Worm (Caenorhabditis elegans): Measurements from ENCODE around the gene rab-3.

The rab-3 gene

ce11 chrII:5714807-5715206 is 12.8 kb downstream of the rab-3 start, which contains the start of the genes tiar-1 and lelo-4 (continued):
- TF ChIP-seq daf-8 (GFP tag; IDR thresholded peaks at IDR 0.05) = no peak
- TF ChIP-seq daf-12 (tag; optimal IDR thresholded peaks at IDR 0.05) = no peak
- TF ChIP-seq zfp-2 (tag; optimal IDR thresholded peaks at IDR 0.05) = peak; percentile 18
- TF ChIP-seq ctbp-1 (GFP tag; IDR thresholded peaks at IDR 0.05) = no peak
- TF ChIP-seq saeg-2 (GFP tag; IDR thresholded peaks at IDR 0.05) = no peak
- no peak for TF ChIP-seq D1046.2 (GFP tag; IDR thresholded peaks at IDR 0.05)
- no peak for TF ChIP-seq T20F7.1 (GFP tag; optimal IDR thresholded peaks at IDR 0.05)
- no peak for TF ChIP-seq F37D6.2 (tag; optimal IDR thresholded peaks at IDR 0.05)
- TF ChIP-seq mdt-29 (GFP tag; IDR thresholded peaks at IDR 0.05) = no peak
- TF ChIP-seq lin-1 (GFP tag; IDR thresholded peaks at IDR 0.05) = no peak
- TF ChIP-seq aly-2 (tag; optimal IDR thresholded peaks at IDR 0.05) = no peak
- TF ChIP-seq sdz-12 (GFP tag; optimal IDR thresholded peaks at IDR 0.05) = no peak
- TF ChIP-seq dpl-1 (GFP tag; optimal IDR thresholded peaks at IDR 0.05) = peak; percentile 90
- TF ChIP-seq lin-15B (tag; optimal IDR thresholded peaks at IDR 0.05) = no peak
- no peak for TF ChIP-seq pha-4 (GFP tag; IDR thresholded peaks at IDR 0.05)
- peak; percentile 85 for TF ChIP-seq pha-4 (tag; optimal IDR thresholded peaks at IDR 0.05)
- TF ChIP-seq ztf-7 (tag; optimal IDR thresholded peaks at IDR 0.05) = no peak
- TF ChIP-seq duxl-1 (tag; optimal IDR thresholded peaks at IDR 0.05; ENCODE audit: poor library complexity) = no peak
- TF ChIP-seq snpc-1.2 (GFP tag; IDR thresholded peaks at IDR 0.05) = no peak
- TF ChIP-seq egl-43 (GFP tag; IDR thresholded peaks at IDR 0.05) = no peak
- TF ChIP-seq F10B5.3 (tag; optimal IDR thresholded peaks at IDR 0.05) = no peak
- no peak for TF ChIP-seq pqm-1 (tag; optimal IDR thresholded peaks at IDR 0.05)
- peak; percentile 53 for TF ChIP-seq lin-38 (GFP tag; IDR thresholded peaks at IDR 0.05)
- no peak for TF ChIP-seq attf-4 (tag; optimal IDR thresholded peaks at IDR 0.05)
- no peak for TF ChIP-seq skn-1 (tag; optimal IDR thresholded peaks at IDR 0.05)
- no peak for TF ChIP-seq tag-97 (GFP tag; IDR thresholded peaks at IDR 0.05)
- TF ChIP-seq lin-29 (GFP tag; IDR thresholded peaks at IDR 0.05) = no peak
- TF ChIP-seq spr-3 (GFP tag; optimal IDR thresholded peaks at IDR 0.05) = no peak
- TF ChIP-seq nhr-10 (tag; optimal IDR thresholded peaks at IDR 0.05) = no peak
- TF ChIP-seq rbr-2 (tag; optimal IDR thresholded peaks at IDR 0.05) = peak; percentile 35
- peak; percentile 58 for TF ChIP-seq dve-1 (tag; optimal IDR thresholded peaks at IDR 0.05; ENCODE audit: insufficient read depth)

ce11 chrII:5712126-5712525 is 15.5 kb downstream of the rab-3 start:
- TF ChIP-seq ama-1 (optimal IDR thresholded peaks at IDR 0.05) (peak; percentile 81), nhr-237 (tag; optimal IDR thresholded peaks at IDR 0.05) (no peak), mep-1 (tag; optimal IDR thresholded peaks at IDR 0.05) (peak; percentile 5), mdt-29 (GFP tag; IDR thresholded peaks at IDR 0.05) (no peak), lin-29 (GFP tag; IDR thresholded peaks at IDR 0.05) (no peak), set-16 (GFP tag; IDR thresholded peaks at IDR 0.05) (no peak), Y48G9A.11 (GFP tag; IDR thresholded peaks at IDR 0.05) (peak; percentile 26; the same call in 1 of the 2 replicates), fos-1 (tag; optimal IDR thresholded peaks at IDR 0.05) (no peak), zag-1 (tag; optimal IDR thresholded peaks at IDR 0.05) (no peak), unc-39 (tag; optimal IDR thresholded peaks at IDR 0.05) (no peak), Y105C5A.15 (GFP tag; IDR thresholded peaks at IDR 0.05) (no peak), spr-1 (tag; optimal IDR thresholded peaks at IDR 0.05) (peak; percentile 34), mes-2 (tag; optimal IDR thresholded peaks at IDR 0.05; ENCODE audit: poor library complexity, severe bottlenecking) (peak; percentile 4), sdz-12 (GFP tag; optimal IDR thresholded peaks at IDR 0.05) (no peak), dmd-8 (GFP tag; IDR thresholded peaks at IDR 0.05) (no peak), egl-27 (tag; optimal IDR thresholded peaks at IDR 0.05) (no peak), snpc-1.2 (GFP tag; IDR thresholded peaks at IDR 0.05) (0 out of 2 replicates have a peak, but pooled peaks have one; percentile 8), R02D3.7 (tag; optimal IDR thresholded peaks at IDR 0.05) (no peak), ceh-62 (tag; optimal IDR thresholded peaks at IDR 0.05) (no peak), hif-1 (tag; optimal IDR thresholded peaks at IDR 0.05) (no peak), php-3 (GFP tag; IDR thresholded peaks at IDR 0.05) (0 out of 2 replicates have a peak, but pooled peaks have one; percentile 25), arid-1 (GFP tag; conservative IDR thresholded peaks at IDR 0.05) (0 out of 2 replicates have a peak, but pooled peaks have one; percentile 20), lim-7 (GFP tag; IDR thresholded peaks at IDR 0.05) (no peak), lir-3 (tag; optimal IDR thresholded peaks at IDR 0.05) (no peak), dve-1 (tag; optimal IDR thresholded peaks at IDR 0.05; ENCODE audit: insufficient read depth) (no peak), lin-1 (GFP tag; IDR thresholded peaks at IDR 0.05) (no peak), T20F7.1 (GFP tag; optimal IDR thresholded peaks at IDR 0.05) (peak; percentile 30), rbr-2 (tag; optimal IDR thresholded peaks at IDR 0.05) (no peak), aly-2 (tag; optimal IDR thresholded peaks at IDR 0.05) (no peak), madf-9 (GFP tag; conservative IDR thresholded peaks at IDR 0.05) (no peak)
